Worm (Caenorhabditis elegans) whole organism, L1 larva: ENCODE results near the gene Y39A3A.3.

Source experiments
- C16A3.4 ChIP-seq: fragments of 150-350 bp; optimal IDR thresholded peaks from 2 replicates; lab custom pipeline; 2014; ENCODE audit warnings: missing biosample characterization, missing genetic modification characterization
- C34B4.2 ChIP-seq: sonication (generic microtip); optimal IDR thresholded peaks from 2 replicates; lab custom pipeline; 2017; ENCODE audit warnings: mild to moderate bottlenecking, missing genetic modification characterization, missing compliant biosample characterization
- Y116A8C.19 ChIP-seq: sonication (generic microtip); optimal IDR thresholded peaks from 2 replicates; lab custom pipeline; 2016; ENCODE audit warnings: missing compliant biosample characterization, missing genetic modification characterization, borderline replicate concordance
- alr-1 ChIP-seq: fragments of 200-800 bp; sonication (Bioruptor generic); optimal IDR thresholded peaks from 2 replicates; lab custom pipeline; 2018; ENCODE audit warnings: borderline replicate concordance, mild to moderate bottlenecking, missing genetic modification characterization, missing compliant biosample characterization
- aly-2 ChIP-seq: fragments of 150-350 bp; optimal IDR thresholded peaks from 2 replicates; lab custom pipeline; 2014; ENCODE audit warnings: missing biosample characterization, missing genetic modification characterization
- ceh-8 ChIP-seq: fragments of 200-800 bp; sonication (Bioruptor generic); optimal IDR thresholded peaks from 2 replicates; lab custom pipeline; 2018; ENCODE audit warnings: mild to moderate bottlenecking, missing genetic modification characterization, moderate library complexity, missing compliant biosample characterization
- ceh-82 ChIP-seq, 3 experiments: fragments of 150-350 bp in 1 of 3; sonication (generic microtip) in 2 of 3; optimal IDR thresholded peaks; 2 replicates each; lab custom pipeline; 2014 to 2017; ENCODE audit warnings: missing biosample characterization in 3 of 3, missing genetic modification characterization in 3 of 3
- ceh-90 ChIP-seq: sonication (generic microtip); optimal IDR thresholded peaks from 2 replicates; lab custom pipeline; 2016; ENCODE audit warnings: missing genetic modification characterization, missing compliant biosample characterization
- dpl-1 ChIP-seq, 3 experiments: fragments of 150-350 bp in 2 of 3; sonication (generic microtip) in 1 of 3; optimal IDR thresholded peaks; 2 replicates each; lab custom pipeline; 2014 to 2017; ENCODE audit warnings: missing biosample characterization in 3 of 3, missing genetic modification characterization in 3 of 3, missing genetic modification reagents in 3 of 3
- dsc-1 ChIP-seq: sonication (generic microtip); optimal IDR thresholded peaks from 2 replicates; lab custom pipeline; 2016; ENCODE audit warnings: mild to moderate bottlenecking, missing genetic modification characterization, missing compliant biosample characterization
- elt-2 ChIP-seq: sonication (generic microtip); optimal IDR thresholded peaks from 2 replicates; lab custom pipeline; 2016; ENCODE audit warnings: missing genetic modification characterization, mild to moderate bottlenecking, inconsistent platforms, missing compliant biosample characterization, missing genetic modification reagents
- elt-3 ChIP-seq, 6 experiments: fragments of 150-350 bp in 1 of 6; sonication (generic microtip); optimal IDR thresholded peaks; 2 replicates each; lab custom pipeline; 2017 to 2018; ENCODE audit warnings: missing biosample characterization in 6 of 6, missing genetic modification characterization in 6 of 6, inconsistent platforms in 1 of 6
- fkh-4 ChIP-seq: sonication (generic microtip); optimal IDR thresholded peaks from 2 replicates; lab custom pipeline; 2016; ENCODE audit warnings: missing compliant biosample characterization, missing genetic modification characterization, borderline replicate concordance
- fkh-8 ChIP-seq: sonication (generic microtip); optimal IDR thresholded peaks from 2 replicates; lab custom pipeline; 2016; ENCODE audit warnings: mild to moderate bottlenecking, missing genetic modification characterization, missing compliant biosample characterization
- grh-1 ChIP-seq: fragments of 200-800 bp; sonication (Bioruptor generic); IDR thresholded peaks from 2 replicates; pipeline ENCODE4 v1.3.6; 2022; ENCODE audit warnings: missing genetic modification reagents, missing genetic modification characterization, missing compliant biosample characterization
- hlh-4 ChIP-seq: sonication (generic microtip); optimal IDR thresholded peaks from 2 replicates; lab custom pipeline; 2016; ENCODE audit warnings: mild to moderate bottlenecking, missing genetic modification characterization, missing compliant biosample characterization
- irx-1 ChIP-seq: sonication (generic microtip); optimal IDR thresholded peaks from 2 replicates; lab custom pipeline; 2016; ENCODE audit warnings: missing genetic modification characterization, missing compliant biosample characterization
- isw-1 ChIP-seq: fragments of 200-800 bp; sonication (Bioruptor generic); IDR thresholded peaks from 2 replicates; pipeline ENCODE4 v1.3.6; 2022; ENCODE audit warnings: missing genetic modification characterization, missing compliant biosample characterization
- jun-1 ChIP-seq: fragments of 150-350 bp; optimal IDR thresholded peaks from 2 replicates; lab custom pipeline; 2014; ENCODE audit warnings: missing biosample characterization, missing genetic modification reagents, missing genetic modification characterization
- lin-14 ChIP-seq: fragments of 200-800 bp; sonication (Bioruptor generic); optimal IDR thresholded peaks from 2 replicates; lab custom pipeline; 2018; ENCODE audit warnings: mild to moderate bottlenecking, missing genetic modification characterization, moderate library complexity, missing compliant biosample characterization
- lin-35 ChIP-seq, 2 experiments: fragments of 150-350 bp; optimal IDR thresholded peaks; 2 replicates each; lab custom pipeline; 2014; ENCODE audit warnings: missing biosample characterization in 2 of 2, missing genetic modification characterization in 2 of 2, missing genetic modification reagents in 2 of 2
- lir-3 ChIP-seq: sonication (generic microtip); optimal IDR thresholded peaks from 2 replicates; lab custom pipeline; 2016; ENCODE audit warnings: mild to moderate bottlenecking, missing genetic modification characterization, moderate library complexity, missing compliant biosample characterization; ENCODE audit not compliant: poor library complexity
- lsy-2 ChIP-seq, 2 experiments: fragments of 150-350 bp; optimal IDR thresholded peaks; 2 replicates each; lab custom pipeline; 2014; ENCODE audit warnings: missing biosample characterization in 2 of 2, missing genetic modification characterization in 2 of 2
- mab-9 ChIP-seq: fragments of 200-800 bp; sonication (Bioruptor generic); IDR thresholded peaks from 2 replicates; pipeline ENCODE4 v1.3.6; 2022; ENCODE audit warnings: missing genetic modification reagents, missing genetic modification characterization, missing compliant biosample characterization
- mdl-1 ChIP-seq, 2 experiments: fragments of 150-350 bp; optimal IDR thresholded peaks; 2 replicates each; lab custom pipeline; 2014 to 2017; ENCODE audit warnings: missing biosample characterization in 2 of 2, missing genetic modification characterization in 2 of 2, inconsistent platforms in 1 of 2
- mep-1 ChIP-seq: fragments of 150-350 bp; optimal IDR thresholded peaks from 2 replicates; lab custom pipeline; 2014; ENCODE audit warnings: missing biosample characterization, missing genetic modification characterization
- nhr-12 ChIP-seq: sonication (generic microtip); optimal IDR thresholded peaks from 2 replicates; lab custom pipeline; 2017; ENCODE audit warnings: missing biosample characterization, missing genetic modification characterization
- nhr-19 ChIP-seq: fragments of 200-800 bp; sonication (Bioruptor generic); conservative IDR thresholded peaks from 2 replicates; pipeline ENCODE4 v1.3.6; 2022; ENCODE audit warnings: missing genetic modification characterization, missing compliant biosample characterization
- nhr-237 ChIP-seq: fragments of 150-350 bp; optimal IDR thresholded peaks from 2 replicates; lab custom pipeline; 2014; ENCODE audit warnings: missing biosample characterization, missing genetic modification characterization
- nhr-47 ChIP-seq: sonication (generic microtip); optimal IDR thresholded peaks from 2 replicates; lab custom pipeline; 2016; ENCODE audit warnings: mild to moderate bottlenecking, missing genetic modification characterization, moderate library complexity, missing compliant biosample characterization
- nhr-71 ChIP-seq: sonication (generic microtip); optimal IDR thresholded peaks from 2 replicates; lab custom pipeline; 2016; ENCODE audit warnings: mild to moderate bottlenecking, missing genetic modification characterization, moderate library complexity, missing compliant biosample characterization
- nhr-76 ChIP-seq: sonication (generic microtip); optimal IDR thresholded peaks from 2 replicates; lab custom pipeline; 2017; ENCODE audit warnings: missing biosample characterization, missing genetic modification characterization
- nhr-84 ChIP-seq: sonication (generic microtip); optimal IDR thresholded peaks from 2 replicates; lab custom pipeline; 2017; ENCODE audit warnings: missing biosample characterization, missing genetic modification characterization
- nhr-85 ChIP-seq: sonication (generic microtip); peaks from one replicate; lab custom pipeline; 2016; ENCODE audit warnings: missing genetic modification characterization, inconsistent platforms, missing compliant biosample characterization
- nhr-90 ChIP-seq: sonication (generic microtip); optimal IDR thresholded peaks from 2 replicates; lab custom pipeline; 2016; ENCODE audit warnings: mild to moderate bottlenecking, missing genetic modification characterization, missing compliant biosample characterization; ENCODE audit not compliant: poor library complexity
- pag-3 ChIP-seq: sonication (generic microtip); optimal IDR thresholded peaks from 2 replicates; lab custom pipeline; 2017; ENCODE audit warnings: missing genetic modification characterization, mild to moderate bottlenecking, missing compliant biosample characterization, antibody characterized with exemption, borderline replicate concordance; ENCODE audit not compliant: insufficient read depth
- pax-3 ChIP-seq: fragments of 200-800 bp; sonication (Bioruptor generic); optimal IDR thresholded peaks from 2 replicates; lab custom pipeline; 2018; ENCODE audit warnings: mild to moderate bottlenecking, missing genetic modification characterization, moderate library complexity, missing compliant biosample characterization
- pqm-1 ChIP-seq: sonication (generic microtip); optimal IDR thresholded peaks from 3 replicates; lab custom pipeline; 2017; ENCODE audit warnings: missing biosample characterization, missing genetic modification characterization
- rnt-1 ChIP-seq: sonication (generic microtip); optimal IDR thresholded peaks from 2 replicates; lab custom pipeline; 2016; ENCODE audit warnings: mild to moderate bottlenecking, missing genetic modification characterization, moderate library complexity, missing compliant biosample characterization
- skn-1 ChIP-seq: fragments of 150-350 bp; optimal IDR thresholded peaks from 2 replicates; lab custom pipeline; 2014; ENCODE audit warnings: missing biosample characterization, missing genetic modification characterization
- snpc-4 ChIP-seq: fragments of 150-350 bp; optimal IDR thresholded peaks from 2 replicates; lab custom pipeline; 2014; ENCODE audit warnings: missing biosample characterization, missing genetic modification characterization
- snu-23 ChIP-seq: sonication (generic microtip); optimal IDR thresholded peaks from 2 replicates; lab custom pipeline; 2016; ENCODE audit warnings: missing genetic modification characterization, missing compliant biosample characterization
- sptf-1 ChIP-seq: fragments of 150-350 bp; optimal IDR thresholded peaks from 2 replicates; lab custom pipeline; 2014; ENCODE audit warnings: missing biosample characterization, missing genetic modification characterization
- sup-37 ChIP-seq: fragments of 200-800 bp; sonication (Bioruptor generic); optimal IDR thresholded peaks from 2 replicates; lab custom pipeline; 2018; ENCODE audit warnings: mild to moderate bottlenecking, missing genetic modification characterization, missing compliant biosample characterization
- swsn-7 ChIP-seq: sonication (generic microtip); optimal IDR thresholded peaks from 2 replicates; lab custom pipeline; 2016; ENCODE audit warnings: missing genetic modification characterization, missing compliant biosample characterization
- tbx-2 ChIP-seq: sonication (generic microtip); optimal IDR thresholded peaks from 2 replicates; lab custom pipeline; 2016; ENCODE audit warnings: missing genetic modification characterization, missing compliant biosample characterization
- tlp-1 ChIP-seq: fragments of 150-350 bp; optimal IDR thresholded peaks from 2 replicates; lab custom pipeline; 2014; ENCODE audit warnings: missing biosample characterization, missing genetic modification characterization
- unc-30 ChIP-seq: sonication (generic microtip); optimal IDR thresholded peaks from 2 replicates; lab custom pipeline; 2017; ENCODE audit warnings: missing biosample characterization, missing genetic modification characterization
- unc-62 ChIP-seq: fragments of 150-350 bp; optimal IDR thresholded peaks from 2 replicates; lab custom pipeline; 2014; ENCODE audit warnings: missing biosample characterization, missing genetic modification reagents, missing genetic modification characterization
- unc-98 ChIP-seq: fragments of 200-800 bp; sonication (Bioruptor generic); IDR thresholded peaks from 2 replicates; pipeline ENCODE4 v1.3.6; 2022; ENCODE audit warnings: missing genetic modification characterization, missing compliant biosample characterization
- xbp-1 ChIP-seq: sonication (generic microtip); optimal IDR thresholded peaks from 2 replicates; lab custom pipeline; 2016; ENCODE audit warnings: missing genetic modification characterization, missing compliant biosample characterization
- zag-1 ChIP-seq: fragments of 150-350 bp; optimal IDR thresholded peaks from 2 replicates; lab custom pipeline; 2014; ENCODE audit warnings: missing biosample characterization, missing genetic modification characterization
- ztf-4 ChIP-seq: fragments of 150-350 bp; optimal IDR thresholded peaks from 2 replicates; lab custom pipeline; 2014; ENCODE audit warnings: missing biosample characterization, missing genetic modification characterization

Y39A3A.3 gene

ce11 chrIII:2089453-2089852 lies 21.3 kb upstream of the Y39A3A.3 start:
- TF ChIP-seq elt-2 (tag; lab: Kevin White, UChicago): peak; percentile 1
- TF ChIP-seq elt-3 (tag; optimal IDR thresholded peaks at IDR 0.05; lab: Kevin White, UChicago): no peak
- no peak for TF ChIP-seq unc-98 (GFP tag; lab: Robert Waterston, UW)
- no peak for TF ChIP-seq jun-1 (tag; lab: Kevin White, UChicago)
- TF ChIP-seq nhr-19 (GFP tag; lab: Robert Waterston, UW): 0 out of 2 replicates have a peak, but pooled peaks have one; percentile 10
- no peak for TF ChIP-seq ceh-90
- TF ChIP-seq nhr-84 (tag; lab: Kevin White, UChicago): no peak
- no peak for TF ChIP-seq nhr-85 (tag; lab: Kevin White, UChicago)
- no peak for TF ChIP-seq unc-62 (GFP tag; lab: Kevin White, UChicago)
- TF ChIP-seq Y116A8C.19 (tag; lab: Kevin White, UChicago): no peak
- no peak for TF ChIP-seq pag-3 (tag; lab: Kevin White, UChicago)
- TF ChIP-seq ztf-4 (tag; lab: Kevin White, UChicago): no peak
- TF ChIP-seq mdl-1 (tag; optimal IDR thresholded peaks at IDR 0.05; lab: Kevin White, UChicago): peak in 1 of 2 experiments; percentile 53
- no peak for TF ChIP-seq grh-1 (GFP tag; lab: Robert Waterston, UW)
- no peak for TF ChIP-seq alr-1 (tag; lab: Kevin White, UChicago)
- no peak for TF ChIP-seq nhr-76 (tag; lab: Kevin White, UChicago)
- TF ChIP-seq fkh-8 (tag; lab: Kevin White, UChicago): peak; percentile 38
- no peak for TF ChIP-seq isw-1 (GFP tag; lab: Robert Waterston, UW)
- no peak for TF ChIP-seq sptf-1
- TF ChIP-seq irx-1 (tag; lab: Kevin White, UChicago): no peak
- peak; percentile 3 for TF ChIP-seq tbx-2 (tag; lab: Kevin White, UChicago)
- TF ChIP-seq dpl-1 (GFP tag; optimal IDR thresholded peaks at IDR 0.05; lab: Kevin White, UChicago): peak in 1 of 3 experiments; percentile 2
- TF ChIP-seq ceh-82 (tag; optimal IDR thresholded peaks at IDR 0.05; lab: Kevin White, UChicago): peak in 1 of 3 experiments; percentile 22
- no peak for TF ChIP-seq rnt-1 (tag; lab: Kevin White, UChicago)
- peak; percentile 55 for TF ChIP-seq lin-14 (GFP tag; lab: Kevin White, UChicago)
- TF ChIP-seq mab-9 (GFP tag; lab: Robert Waterston, UW): no peak
- no peak for TF ChIP-seq fkh-4 (tag; lab: Kevin White, UChicago)
- TF ChIP-seq C34B4.2 (tag; lab: Kevin White, UChicago): no peak
- TF ChIP-seq nhr-71 (tag; lab: Kevin White, UChicago): peak; percentile 61
- no peak for TF ChIP-seq ceh-8 (GFP tag; lab: Kevin White, UChicago)
- TF ChIP-seq nhr-47 (tag; lab: Kevin White, UChicago): no peak
- no peak for TF ChIP-seq nhr-237
- TF ChIP-seq unc-30 (tag; lab: Kevin White, UChicago): no peak
- TF ChIP-seq hlh-4 (tag; lab: Kevin White, UChicago): no peak
- TF ChIP-seq swsn-7 (tag; lab: Kevin White, UChicago): peak; percentile 50
- TF ChIP-seq lsy-2 (tag; optimal IDR thresholded peaks at IDR 0.05; lab: Kevin White, UChicago): peak; percentile 22 to 30
- peak; percentile 9 for TF ChIP-seq mep-1 (tag; lab: Kevin White, UChicago)
- TF ChIP-seq tlp-1 (tag; lab: Kevin White, UChicago): no peak
- no peak for TF ChIP-seq nhr-12
- no peak for TF ChIP-seq aly-2 (tag; lab: Kevin White, UChicago)
- TF ChIP-seq dsc-1 (tag; lab: Kevin White, UChicago): peak; percentile 40
- TF ChIP-seq xbp-1 (tag; lab: Kevin White, UChicago): no peak
- TF ChIP-seq sup-37 (GFP tag; lab: Kevin White, UChicago): no peak
- TF ChIP-seq pqm-1 (tag; lab: Kevin White, UChicago): no peak
- no peak for TF ChIP-seq C16A3.4
- TF ChIP-seq snu-23 (GFP tag; lab: Kevin White, UChicago): peak; percentile 19
- peak in 1 of 2 experiments; percentile 13 for TF ChIP-seq lin-35 (GFP tag; optimal IDR thresholded peaks at IDR 0.05; lab: Kevin White, UChicago)
- TF ChIP-seq snpc-4 (tag; lab: Kevin White, UChicago): no peak
- TF ChIP-seq nhr-90 (tag; lab: Kevin White, UChicago): no peak
- peak; percentile 23 for TF ChIP-seq skn-1 (tag; lab: Kevin White, UChicago)
- no peak for TF ChIP-seq lir-3
- TF ChIP-seq zag-1 (tag; lab: Kevin White, UChicago): no peak
- no peak for TF ChIP-seq pax-3 (tag; lab: Kevin White, UChicago)
